Fruit fly (Drosophila melanogaster) whole organism: ENCODE results near the gene CG6928.

Experiments used
- CG8478 ChIP-seq: fragments of >200 bp; optimal IDR thresholded peaks from 2 replicates; lab custom pipeline; 2018; ENCODE audit warnings: inconsistent platforms
- Dll ChIP-seq: fragments of >200 bp; optimal IDR thresholded peaks from 2 replicates; lab custom pipeline; 2017
- EcR ChIP-seq, 2 experiments: fragments of >200 bp; optimal IDR thresholded peaks; 2 replicates each; lab custom pipeline; 2017; ENCODE audit warnings: missing biosample characterization in 2 of 2, missing genetic modification characterization in 2 of 2, missing genetic modification reagents in 2 of 2
- pan ChIP-seq: fragments of >200 bp; optimal IDR thresholded peaks from 2 replicates; lab custom pipeline; 2017
- psq ChIP-seq: fragments of >200 bp; optimal IDR thresholded peaks from 2 replicates; lab custom pipeline; 2017
- usp ChIP-seq: fragments of >200 bp; optimal IDR thresholded peaks from 2 replicates; lab custom pipeline; 2017; ENCODE audit warnings: missing biosample characterization, missing genetic modification characterization, mixed read lengths

CG6928 gene

DNA sequence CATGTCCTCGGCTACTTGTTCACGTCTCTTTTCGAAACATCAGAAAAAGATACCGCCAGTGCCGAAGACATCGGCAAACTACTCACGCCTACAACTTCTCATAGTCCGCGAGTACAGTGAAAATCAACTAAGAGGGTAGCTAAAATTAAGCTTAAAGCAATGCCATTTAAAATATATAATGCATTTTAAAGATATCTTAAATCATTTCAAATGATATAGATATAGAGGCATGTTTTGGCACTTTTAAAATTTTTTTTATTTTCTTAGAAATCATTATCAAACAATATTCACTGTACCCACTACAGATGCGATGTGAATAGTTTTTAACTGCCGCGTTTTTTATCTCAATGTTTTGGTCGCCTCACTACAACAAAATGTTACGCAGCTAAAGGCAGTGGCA is 47.7 kb downstream of the CG6928 start:
- TF ChIP-seq EcR (GFP tag; optimal IDR thresholded peaks at IDR 0.05; lab: Kevin White, UChicago) (no peak), CG8478 (no peak), usp (GFP tag; lab: Kevin White, UChicago) (no peak), Dll (no peak), psq (lab: Kevin White, UChicago) (no peak), pan (lab: Kevin White, UChicago) (no peak)

- TF ChIP-seq EcR (GFP tag; optimal IDR thresholded peaks at IDR 0.05; lab: Kevin White, UChicago) (no peak), usp (GFP tag; lab: Kevin White, UChicago) (no peak), Dll (no peak), CG8478 (no peak), pan (lab: Kevin White, UChicago) (no peak), psq (lab: Kevin White, UChicago) (no peak)
Measured at dm6 chr3L:12053695-12054094, 50.7 kb downstream of the CG6928 start.

- TF ChIP-seq pan (lab: Kevin White, UChicago) (peak; percentile 69), Dll (peak; percentile 60), EcR (GFP tag; optimal IDR thresholded peaks at IDR 0.05; lab: Kevin White, UChicago) (no peak), usp (GFP tag; lab: Kevin White, UChicago) (no peak), psq (lab: Kevin White, UChicago) (no peak), CG8478 (no peak)
Measured at dm6 chr3L:12056286-12057178, 53.6 kb downstream of the CG6928 start.

DNA sequence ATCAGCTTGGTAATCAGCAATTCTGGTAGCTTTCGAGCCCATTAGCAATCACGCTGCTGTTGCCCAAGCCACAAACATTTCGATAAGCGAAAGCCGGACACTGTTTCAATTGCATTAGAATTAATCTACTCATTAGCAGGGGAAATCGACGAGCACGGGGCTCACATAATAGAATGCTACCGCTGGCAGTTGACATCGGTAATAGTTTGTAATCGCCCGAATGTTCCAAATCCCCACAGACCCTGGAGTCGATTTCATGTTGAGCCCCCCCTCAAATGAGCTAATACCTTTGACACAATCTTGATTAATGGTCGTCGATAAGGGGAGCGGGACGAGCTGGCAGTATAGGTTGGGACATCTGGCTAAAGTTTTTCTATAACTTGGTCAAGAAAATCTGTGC is 54.6 kb downstream of the CG6928 start:
- TF ChIP-seq usp (GFP tag; lab: Kevin White, UChicago) (no peak), CG8478 (no peak), Dll (no peak), psq (lab: Kevin White, UChicago) (no peak), EcR (GFP tag; optimal IDR thresholded peaks at IDR 0.05; lab: Kevin White, UChicago) (no peak), pan (lab: Kevin White, UChicago) (no peak)
